Worm (Caenorhabditis elegans) whole organism, mixed stage, embryonic: ENCODE results near the gene F10G7.12.

Experiments
- ces-1 ChIP-seq: fragments of 150-350 bp; optimal IDR thresholded peaks from 2 replicates; lab custom pipeline; 2014; ENCODE audit warnings: missing biosample characterization, missing genetic modification reagents, missing genetic modification characterization
- drap-1 ChIP-seq: fragments of 200-800 bp; sonication (Bioruptor generic); optimal IDR thresholded peaks from 3 replicates; lab custom pipeline; 2018; ENCODE audit warnings: mild to moderate bottlenecking, missing genetic modification characterization, missing compliant biosample characterization
- elt-3 ChIP-seq: fragments of 150-350 bp; optimal IDR thresholded peaks from 2 replicates; lab custom pipeline; 2014; ENCODE audit warnings: missing biosample characterization, missing genetic modification characterization
- lsy-2 ChIP-seq: fragments of 150-350 bp; optimal IDR thresholded peaks from 2 replicates; lab custom pipeline; 2014; ENCODE audit warnings: missing biosample characterization, missing genetic modification characterization
- mep-1 ChIP-seq: fragments of 150-350 bp; optimal IDR thresholded peaks from 2 replicates; lab custom pipeline; 2017; ENCODE audit warnings: missing biosample characterization, missing genetic modification reagents, missing genetic modification characterization, inconsistent platforms
- nhr-12 ChIP-seq: fragments of 150-350 bp; optimal IDR thresholded peaks from 2 replicates; lab custom pipeline; 2014; ENCODE audit warnings: missing biosample characterization, missing genetic modification characterization
- snpc-4 ChIP-seq: fragments of 150-350 bp; optimal IDR thresholded peaks from 2 replicates; lab custom pipeline; 2014; ENCODE audit warnings: missing biosample characterization, missing genetic modification characterization
- unc-39 ChIP-seq: fragments of 150-350 bp; optimal IDR thresholded peaks from 2 replicates; lab custom pipeline; 2014; ENCODE audit warnings: missing biosample characterization, missing genetic modification characterization
- unc-62 ChIP-seq: fragments of 150-350 bp; optimal IDR thresholded peaks from 2 replicates; lab custom pipeline; 2014; ENCODE audit warnings: missing biosample characterization, missing genetic modification reagents, missing genetic modification characterization
- zip-8 ChIP-seq: fragments of 150-350 bp; optimal IDR thresholded peaks from 2 replicates; lab custom pipeline; 2014; ENCODE audit warnings: missing biosample characterization, missing genetic modification characterization
- ztf-11 ChIP-seq: fragments of 150-350 bp; optimal IDR thresholded peaks from 2 replicates; lab custom pipeline; 2014; ENCODE audit warnings: missing biosample characterization, missing genetic modification characterization

- TF ChIP-seq drap-1 (no peak), snpc-4 (tag; lab: Kevin White, UChicago) (no peak), unc-39 (tag; lab: Kevin White, UChicago) (no peak), mep-1 (no peak), zip-8 (tag; lab: Kevin White, UChicago) (no peak), nhr-12 (no peak), ces-1 (GFP tag; lab: Kevin White, UChicago) (no peak), elt-3 (tag; lab: Kevin White, UChicago) (no peak), ztf-11 (tag; lab: Kevin White, UChicago) (no peak), lsy-2 (tag; lab: Kevin White, UChicago) (no peak), unc-62 (GFP tag; lab: Kevin White, UChicago) (no peak)
Measured at ce11 chrII:4650072-4650471, 39.5 kb upstream of the F10G7.12 start.
